Worm (Caenorhabditis elegans) whole organism, late embryonic: ENCODE measurements around the gene noa-1.

Experiments used
- T23F11.4 ChIP-seq: fragments of 200-800 bp; sonication (Bioruptor generic); optimal IDR thresholded peaks from 2 replicates; lab custom pipeline; 2018; ENCODE audit warnings: mild to moderate bottlenecking, missing genetic modification characterization, missing compliant biosample characterization
- ama-1 ChIP-seq: fragments of 150-350 bp; optimal IDR thresholded peaks from 2 replicates; lab custom pipeline; 2014
- fkh-10 ChIP-seq: fragments of 150-350 bp; optimal IDR thresholded peaks from 2 replicates; lab custom pipeline; 2014; ENCODE audit warnings: missing biosample characterization, missing genetic modification reagents, missing genetic modification characterization
- hlh-30 ChIP-seq: sonication (generic microtip); optimal IDR thresholded peaks from 2 replicates; lab custom pipeline; 2017; ENCODE audit warnings: antibody characterized with exemption, missing genetic modification characterization, missing compliant biosample characterization; ENCODE audit not compliant: insufficient read depth
- lim-6 ChIP-seq: sonication (generic microtip); optimal IDR thresholded peaks from 2 replicates; lab custom pipeline; 2016; ENCODE audit warnings: missing genetic modification characterization, missing compliant biosample characterization
- nhr-11 ChIP-seq: fragments of 150-350 bp; optimal IDR thresholded peaks from 2 replicates; lab custom pipeline; 2014; ENCODE audit warnings: missing biosample characterization, missing genetic modification characterization
- nhr-232 ChIP-seq: sonication (generic microtip); optimal IDR thresholded peaks from 2 replicates; lab custom pipeline; 2016; ENCODE audit warnings: missing genetic modification characterization, missing compliant biosample characterization
- npax-4 ChIP-seq: sonication (generic microtip); optimal IDR thresholded peaks from 2 replicates; lab custom pipeline; 2016; ENCODE audit warnings: missing genetic modification characterization, missing compliant biosample characterization
- ref-2 ChIP-seq: sonication (generic microtip); optimal IDR thresholded peaks from 2 replicates; lab custom pipeline; 2016; ENCODE audit warnings: missing genetic modification characterization, missing compliant biosample characterization
- rnt-1 ChIP-seq: sonication (generic microtip); optimal IDR thresholded peaks from 2 replicates; lab custom pipeline; 2016; ENCODE audit warnings: missing genetic modification characterization, missing compliant biosample characterization
- unc-86 ChIP-seq: sonication (generic microtip); optimal IDR thresholded peaks from 2 replicates; lab custom pipeline; 2016; ENCODE audit warnings: missing genetic modification characterization, missing compliant biosample characterization

ce11 chrII:13560553-13560952 is 19.7 kb upstream of the noa-1 start:
- TF ChIP-seq nhr-232 (tag; lab: Kevin White, UChicago), result no peak
- no peak for TF ChIP-seq fkh-10 (GFP tag; lab: Kevin White, UChicago)
- TF ChIP-seq lim-6, result no peak
- TF ChIP-seq rnt-1, result no peak
- no peak for TF ChIP-seq T23F11.4 (GFP tag; lab: Kevin White, UChicago)
- no peak for TF ChIP-seq unc-86 (tag; lab: Kevin White, UChicago)
- TF ChIP-seq npax-4, result no peak
- TF ChIP-seq nhr-11 (tag; lab: Kevin White, UChicago), result no peak
- TF ChIP-seq ama-1 (lab: Kevin White, UChicago), result no peak
- no peak for TF ChIP-seq ref-2 (tag; lab: Kevin White, UChicago)
- no peak for TF ChIP-seq hlh-30 (tag; lab: Kevin White, UChicago)
